Fruit fly (Drosophila melanogaster): ENCODE results near the gene Obp18a.

- TF ChIP-seq psq (optimal IDR thresholded peaks at IDR 0.05) (no peak), h (optimal IDR thresholded peaks at IDR 0.05) (no peak), ttk (optimal IDR thresholded peaks at IDR 0.05) (no peak), Sin3A (optimal IDR thresholded peaks at IDR 0.05) (no peak)
Measured at dm6 chrX:19170791-19171190, 35.1 kb upstream of the Obp18a start, which contains the start of gene Inx5.
